Worm (Caenorhabditis elegans) whole organism, L4 larva: Measurements from ENCODE around the gene T21H3.1.

Experiments
- F37D6.2 ChIP-seq: sonication (generic microtip); optimal IDR thresholded peaks from 2 replicates; lab custom pipeline; 2016; ENCODE audit warnings: mild to moderate bottlenecking, missing genetic modification characterization, missing compliant biosample characterization
- T26A8.4 ChIP-seq: fragments of 200-800 bp; sonication (Bioruptor generic); IDR thresholded peaks from 2 replicates; pipeline ENCODE4 v1.3.6; 2022; ENCODE audit warnings: missing genetic modification characterization, missing compliant biosample characterization
- Y75B8A.6 ChIP-seq: fragments of 200-800 bp; sonication (Bioruptor generic); IDR thresholded peaks from 2 replicates; pipeline ENCODE4 v1.3.6; 2022; ENCODE audit warnings: missing genetic modification reagents, missing genetic modification characterization, missing compliant biosample characterization
- aha-1 ChIP-seq: fragments of 150-350 bp; peaks from one replicate; lab custom pipeline; 2014; ENCODE audit warnings: missing biosample characterization, missing genetic modification characterization
- aly-2 ChIP-seq: sonication (generic microtip); optimal IDR thresholded peaks from 2 replicates; lab custom pipeline; 2018; ENCODE audit warnings: missing biosample characterization, missing genetic modification characterization
- ama-1 ChIP-seq: fragments of 150-350 bp; optimal IDR thresholded peaks from 2 replicates; lab custom pipeline; 2014; ENCODE audit warnings: inconsistent platforms, mixed read lengths
- ceh-20 ChIP-seq: fragments of 200-800 bp; sonication (Bioruptor generic); IDR thresholded peaks from 2 replicates; pipeline ENCODE4 v1.3.6; 2022; ENCODE audit warnings: missing genetic modification reagents, missing genetic modification characterization, missing compliant biosample characterization
- ceh-28 ChIP-seq: fragments of 150-350 bp; optimal IDR thresholded peaks from 2 replicates; lab custom pipeline; 2014; ENCODE audit warnings: missing biosample characterization, missing genetic modification reagents, missing genetic modification characterization
- ceh-32 ChIP-seq: sonication (generic microtip); optimal IDR thresholded peaks from 2 replicates; lab custom pipeline; 2016; ENCODE audit warnings: mild to moderate bottlenecking, missing genetic modification characterization, missing compliant biosample characterization; ENCODE audit not compliant: poor library complexity
- ceh-62 ChIP-seq: sonication (generic microtip); optimal IDR thresholded peaks from 2 replicates; lab custom pipeline; 2017; ENCODE audit warnings: missing biosample characterization, missing genetic modification characterization
- cey-2 ChIP-seq: sonication (generic microtip); optimal IDR thresholded peaks from 3 replicates; lab custom pipeline; 2017; ENCODE audit warnings: missing genetic modification characterization, mild to moderate bottlenecking, missing compliant biosample characterization, antibody characterized with exemption, borderline replicate concordance; ENCODE audit not compliant: insufficient read depth
- ctbp-1 ChIP-seq: fragments of 200-800 bp; sonication (Bioruptor generic); IDR thresholded peaks from 2 replicates; pipeline ENCODE4 v1.3.6; 2022; ENCODE audit warnings: missing genetic modification reagents, missing genetic modification characterization, missing compliant biosample characterization
- daf-8 ChIP-seq: fragments of 200-800 bp; sonication (Bioruptor generic); IDR thresholded peaks from 2 replicates; pipeline ENCODE4 v1.3.6; 2022; ENCODE audit warnings: missing genetic modification characterization, missing compliant biosample characterization
- dmd-8 ChIP-seq: fragments of 200-800 bp; sonication (Bioruptor generic); IDR thresholded peaks from 2 replicates; pipeline ENCODE4 v1.3.6; 2022; ENCODE audit warnings: missing genetic modification characterization, missing compliant biosample characterization
- duxl-1 ChIP-seq: sonication (generic microtip); optimal IDR thresholded peaks from 2 replicates; lab custom pipeline; 2016; ENCODE audit warnings: mild to moderate bottlenecking, missing genetic modification characterization, moderate library complexity, missing compliant biosample characterization; ENCODE audit not compliant: poor library complexity
- gei-8 ChIP-seq: fragments of 200-800 bp; sonication (Bioruptor generic); optimal IDR thresholded peaks from 2 replicates; lab custom pipeline; 2018; ENCODE audit warnings: mild to moderate bottlenecking, missing genetic modification characterization, missing compliant biosample characterization
- hlh-11 ChIP-seq: fragments of 200-800 bp; sonication (Bioruptor generic); optimal IDR thresholded peaks from 2 replicates; lab custom pipeline; 2018; ENCODE audit warnings: mild to moderate bottlenecking, missing genetic modification characterization, missing compliant biosample characterization
- jun-1 ChIP-seq: fragments of 150-350 bp; optimal IDR thresholded peaks from 2 replicates; lab custom pipeline; 2014; ENCODE audit warnings: missing biosample characterization, missing genetic modification reagents, missing genetic modification characterization
- lin-13 ChIP-seq: fragments of 150-350 bp; optimal IDR thresholded peaks from 2 replicates; lab custom pipeline; 2014; ENCODE audit warnings: missing biosample characterization, missing genetic modification reagents, missing genetic modification characterization
- lin-15B ChIP-seq: fragments of 150-350 bp; sonication (generic microtip); optimal IDR thresholded peaks from 3 replicates; lab custom pipeline; 2014; ENCODE audit warnings: missing biosample characterization, missing genetic modification characterization
- lin-29 ChIP-seq: fragments of 200-800 bp; sonication (Bioruptor generic); IDR thresholded peaks from 2 replicates; pipeline ENCODE4 v1.3.6; 2022; ENCODE audit warnings: missing genetic modification reagents, missing genetic modification characterization, missing compliant biosample characterization
- lsy-2 ChIP-seq, 2 experiments: fragments of 150-350 bp in 1 of 2; sonication (generic microtip) in 1 of 2; optimal IDR thresholded peaks; 2 replicates each; lab custom pipeline; 2014 to 2017; ENCODE audit warnings: missing biosample characterization in 2 of 2, missing genetic modification characterization in 2 of 2
- madf-9 ChIP-seq: fragments of 200-800 bp; sonication (Bioruptor generic); conservative IDR thresholded peaks from 2 replicates; pipeline ENCODE4 v1.3.6; 2022; ENCODE audit warnings: missing genetic modification reagents, missing genetic modification characterization, missing compliant biosample characterization
- mdt-29 ChIP-seq: fragments of 200-800 bp; sonication (Bioruptor generic); IDR thresholded peaks from 2 replicates; pipeline ENCODE4 v1.3.6; 2022; ENCODE audit warnings: missing genetic modification reagents, missing genetic modification characterization, missing compliant biosample characterization
- mxl-3 ChIP-seq: fragments of 200-800 bp; sonication (Bioruptor generic); optimal IDR thresholded peaks from 2 replicates; lab custom pipeline; 2018; ENCODE audit warnings: mild to moderate bottlenecking, missing genetic modification characterization, missing compliant biosample characterization
- nhr-10 ChIP-seq: fragments of 150-350 bp; optimal IDR thresholded peaks from 2 replicates; lab custom pipeline; 2014; ENCODE audit warnings: missing biosample characterization, missing genetic modification characterization
- nhr-237 ChIP-seq: sonication (generic microtip); optimal IDR thresholded peaks from 2 replicates; lab custom pipeline; 2017; ENCODE audit warnings: missing biosample characterization, missing genetic modification characterization
- nhr-25 ChIP-seq: sonication (generic microtip); optimal IDR thresholded peaks from 2 replicates; lab custom pipeline; 2017; ENCODE audit warnings: missing genetic modification characterization, mild to moderate bottlenecking, missing compliant biosample characterization, antibody characterized with exemption, moderate library complexity, borderline replicate concordance; ENCODE audit not compliant: insufficient read depth
- nhr-42 ChIP-seq: fragments of 200-800 bp; sonication (Bioruptor generic); IDR thresholded peaks from 2 replicates; pipeline ENCODE4 v1.3.6; 2022; ENCODE audit warnings: missing genetic modification characterization, missing compliant biosample characterization
- nhr-6 ChIP-seq: fragments of 150-350 bp; optimal IDR thresholded peaks from 2 replicates; lab custom pipeline; 2014; ENCODE audit warnings: missing biosample characterization, missing genetic modification characterization
- nhr-76 ChIP-seq: fragments of 150-350 bp; optimal IDR thresholded peaks from 2 replicates; lab custom pipeline; 2014; ENCODE audit warnings: missing biosample characterization, missing genetic modification characterization
- nhr-77 ChIP-seq: fragments of 150-350 bp; optimal IDR thresholded peaks from 2 replicates; lab custom pipeline; 2014; ENCODE audit warnings: missing biosample characterization, missing genetic modification characterization
- pha-4 ChIP-seq, 2 experiments: fragments of 150-350 bp in 1 of 2; fragments of 200-800 bp in 1 of 2; sonication (Bioruptor generic) in 1 of 2; IDR thresholded peaks in 1 of 2; optimal IDR thresholded peaks in 1 of 2; 2 replicates each; pipeline versions ENCODE4 v1.3.6 to Lab custom; 2014 to 2022; ENCODE audit warnings: missing genetic modification characterization in 2 of 2, missing genetic modification reagents in 2 of 2, missing biosample characterization in 1 of 2, missing compliant biosample characterization in 1 of 2
- pqm-1 ChIP-seq: sonication (generic microtip); optimal IDR thresholded peaks from 2 replicates; lab custom pipeline; 2017; ENCODE audit warnings: missing biosample characterization, missing genetic modification characterization
- rbr-2 ChIP-seq: sonication (generic microtip); optimal IDR thresholded peaks from 2 replicates; lab custom pipeline; 2016; ENCODE audit warnings: missing genotype, missing genetic modification characterization, missing compliant biosample characterization
- set-16 ChIP-seq: fragments of 200-800 bp; sonication (Bioruptor generic); IDR thresholded peaks from 2 replicates; pipeline ENCODE4 v1.3.6; 2022; ENCODE audit warnings: missing genetic modification reagents, missing genetic modification characterization, missing compliant biosample characterization
- snpc-1.2 ChIP-seq: fragments of 200-800 bp; sonication (Bioruptor generic); IDR thresholded peaks from 2 replicates; pipeline ENCODE4 v1.3.6; 2022; ENCODE audit warnings: missing genetic modification reagents, missing genetic modification characterization, missing compliant biosample characterization
- spr-1 ChIP-seq: sonication (generic microtip); optimal IDR thresholded peaks from 2 replicates; lab custom pipeline; 2016; ENCODE audit warnings: mild to moderate bottlenecking, missing genetic modification characterization, missing compliant biosample characterization
- tra-1 ChIP-seq: fragments of 200-800 bp; sonication (Bioruptor generic); IDR thresholded peaks from 2 replicates; pipeline ENCODE4 v1.3.6; 2022; ENCODE audit warnings: missing genetic modification reagents, missing genetic modification characterization, missing compliant biosample characterization
- unc-130 ChIP-seq: sonication (generic microtip); optimal IDR thresholded peaks from 2 replicates; lab custom pipeline; 2016; ENCODE audit warnings: missing genetic modification reagents, missing genetic modification characterization, missing compliant biosample characterization
- unc-39 ChIP-seq: sonication (generic microtip); optimal IDR thresholded peaks from 2 replicates; lab custom pipeline; 2017; ENCODE audit warnings: missing biosample characterization, missing genetic modification characterization
- vab-7 ChIP-seq: fragments of 200-800 bp; sonication (Bioruptor generic); IDR thresholded peaks from 2 replicates; pipeline ENCODE4 v1.3.6; 2022; ENCODE audit warnings: missing genetic modification reagents, missing genetic modification characterization, missing compliant biosample characterization
- zip-11 ChIP-seq: fragments of 200-800 bp; sonication (Bioruptor generic); IDR thresholded peaks from 2 replicates; pipeline ENCODE4 v1.3.6; 2022; ENCODE audit warnings: missing genetic modification characterization, missing compliant biosample characterization
- ztf-11 ChIP-seq: fragments of 150-350 bp; optimal IDR thresholded peaks from 2 replicates; lab custom pipeline; 2014; ENCODE audit warnings: missing biosample characterization, missing genetic modification characterization
- ztf-7 ChIP-seq: fragments of 150-350 bp; optimal IDR thresholded peaks from 2 replicates; lab custom pipeline; 2014; ENCODE audit warnings: missing biosample characterization, missing genetic modification characterization

Gene T21H3.1

DNA sequence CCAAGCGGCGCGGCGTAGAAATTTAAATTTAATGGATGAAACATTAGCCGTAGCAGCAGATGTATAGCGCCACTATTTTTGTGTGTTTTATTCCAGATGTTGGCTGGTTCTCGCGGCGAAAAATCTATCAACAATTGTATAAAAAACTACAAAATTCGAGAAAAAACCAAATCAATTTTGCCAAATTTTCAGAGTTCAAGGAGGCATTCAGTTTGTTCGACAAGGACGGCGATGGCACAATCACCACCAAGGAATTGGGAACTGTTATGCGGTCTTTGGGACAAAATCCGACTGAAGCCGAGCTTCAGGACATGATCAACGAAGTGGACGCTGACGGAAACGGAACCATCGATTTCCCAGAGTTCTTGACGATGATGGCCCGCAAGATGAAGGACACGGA, 20.1 kb upstream of the T21H3.1 start:
- TF ChIP-seq pha-4 (GFP tag; IDR thresholded peaks at IDR 0.05; lab: Robert Waterston, UW) (no peak), pha-4 (tag; optimal IDR thresholded peaks at IDR 0.05; lab: Kevin White, UChicago) (no peak), set-16 (no peak), T26A8.4 (GFP tag; lab: Robert Waterston, UW) (no peak), daf-8 (GFP tag; lab: Robert Waterston, UW) (no peak), snpc-1.2 (GFP tag; lab: Robert Waterston, UW) (no peak), aha-1 (peak; percentile 94), nhr-77 (no peak), nhr-25 (tag; lab: Kevin White, UChicago) (no peak), duxl-1 (tag; lab: Kevin White, UChicago) (no peak), ceh-32 (tag; lab: Kevin White, UChicago) (no peak), ama-1 (peak; percentile 55), gei-8 (GFP tag; lab: Kevin White, UChicago) (no peak)

DNA sequence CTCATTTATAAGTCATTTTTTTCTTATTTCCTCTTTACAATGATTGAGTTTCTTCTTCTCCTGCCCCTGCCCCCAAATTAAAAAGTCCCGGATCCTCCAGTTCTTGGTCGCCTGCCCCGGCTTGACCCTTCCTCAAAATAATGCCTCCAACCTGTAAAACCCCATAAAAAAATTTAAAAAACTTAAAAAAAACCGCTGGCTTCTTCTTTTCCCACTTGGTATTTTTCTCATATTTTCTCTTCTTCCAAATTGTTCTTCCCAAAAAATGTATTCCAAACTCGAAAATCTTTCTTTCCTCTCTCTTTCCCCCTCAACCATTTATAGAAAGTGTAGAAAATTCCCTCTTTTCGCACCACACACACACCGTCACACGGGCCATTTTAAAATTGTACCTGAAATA, 19.1 kb upstream of the T21H3.1 start:
- TF ChIP-seq tra-1 (GFP tag; lab: Robert Waterston, UW) (0 out of 2 replicates have a peak, but pooled peaks have one; percentile 10), ama-1 (peak; percentile 87), F37D6.2 (tag; lab: Kevin White, UChicago) (no peak), aha-1 (peak; percentile 85), pqm-1 (tag; lab: Kevin White, UChicago) (no peak), ztf-11 (tag; lab: Kevin White, UChicago) (no peak), ctbp-1 (GFP tag; lab: Robert Waterston, UW) (0 out of 2 replicates have a peak, but pooled peaks have one; percentile 7), nhr-77 (peak; percentile 2), pha-4 (GFP tag; IDR thresholded peaks at IDR 0.05; lab: Robert Waterston, UW) (0 out of 2 replicates have a peak, but pooled peaks have one; percentile 11), pha-4 (tag; optimal IDR thresholded peaks at IDR 0.05; lab: Kevin White, UChicago) (no peak)

DNA sequence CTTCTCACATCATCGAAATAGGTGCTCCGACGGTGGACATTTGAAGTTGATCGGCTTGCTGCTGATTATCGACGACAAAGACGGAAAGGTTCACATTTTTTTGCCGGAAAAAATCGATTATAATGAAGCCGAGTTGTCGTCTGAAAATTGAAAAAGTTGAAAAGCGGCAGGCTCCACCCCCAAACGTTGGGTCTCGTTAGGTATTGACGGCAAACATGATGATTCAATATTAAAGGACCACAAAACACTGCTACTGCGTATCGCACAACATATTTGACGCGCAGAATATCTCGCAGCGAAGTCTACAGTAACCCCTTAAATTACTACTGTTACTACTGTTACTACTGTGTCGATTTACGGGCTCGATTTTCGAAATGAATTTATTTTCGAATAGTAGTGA, 18.3 kb upstream of the T21H3.1 start:
- TF ChIP-seq daf-8 (GFP tag; lab: Robert Waterston, UW) (no peak), mdt-29 (GFP tag; lab: Robert Waterston, UW) (no peak), ceh-62 (tag; lab: Kevin White, UChicago) (no peak), lin-13 (no peak), cey-2 (tag; lab: Kevin White, UChicago) (no peak), nhr-10 (tag; lab: Kevin White, UChicago) (no peak), jun-1 (tag; lab: Kevin White, UChicago) (no peak), pha-4 (GFP tag; IDR thresholded peaks at IDR 0.05; lab: Robert Waterston, UW) (0 out of 2 replicates have a peak, but pooled peaks have one; percentile 33), pha-4 (tag; optimal IDR thresholded peaks at IDR 0.05; lab: Kevin White, UChicago) (no peak), lin-15B (no peak), ceh-28 (peak; percentile 15), nhr-237 (tag; lab: Kevin White, UChicago) (no peak), nhr-42 (peak; percentile 66; the same call in 1 of the 2 replicates), aly-2 (tag; lab: Kevin White, UChicago) (no peak), tra-1 (GFP tag; lab: Robert Waterston, UW) (peak; percentile 58; the same call in 1 of the 2 replicates), pqm-1 (tag; lab: Kevin White, UChicago) (no peak), Y75B8A.6 (GFP tag; lab: Robert Waterston, UW) (no peak), ama-1 (peak; percentile 94), spr-1 (tag; lab: Kevin White, UChicago) (no peak), vab-7 (peak; percentile 50; the same call in 1 of the 2 replicates), snpc-1.2 (GFP tag; lab: Robert Waterston, UW) (no peak), nhr-76 (no peak), unc-130 (GFP tag; lab: Kevin White, UChicago) (no peak), ztf-11 (tag; lab: Kevin White, UChicago) (no peak), hlh-11 (tag; lab: Kevin White, UChicago) (no peak), dmd-8 (GFP tag; lab: Robert Waterston, UW) (no peak), nhr-6 (tag; lab: Kevin White, UChicago) (no peak), lsy-2 (tag; optimal IDR thresholded peaks at IDR 0.05; lab: Kevin White, UChicago) (peak in 1 of 2 experiments; percentile 47), unc-39 (no peak), rbr-2 (peak; percentile 34), ceh-20 (GFP tag; lab: Robert Waterston, UW) (no peak), ztf-7 (tag; lab: Kevin White, UChicago) (no peak), F37D6.2 (tag; lab: Kevin White, UChicago) (no peak), mxl-3 (no peak), zip-11 (no peak), ctbp-1 (GFP tag; lab: Robert Waterston, UW) (peak; percentile 73), madf-9 (no peak), lin-29 (GFP tag; lab: Robert Waterston, UW) (0 out of 2 replicates have a peak, but pooled peaks have one; percentile 34)
